Fruit fly (Drosophila melanogaster) whole organism, wandering third instar larva: Measurements from ENCODE around the gene CG32243.
A peak's percentile ranks its signal among the peaks of the same experiment; 100 is the strongest.

Experiments
- Abd-B ChIP-seq: fragments of >200 bp; optimal IDR thresholded peaks from 2 replicates; lab custom pipeline; 2017; ENCODE audit warnings: missing biosample characterization, missing genetic modification characterization
- CG9705 ChIP-seq: fragments of 200-800 bp; sonication (Bioruptor generic); optimal IDR thresholded peaks from 2 replicates; lab custom pipeline; 2018; ENCODE audit warnings: missing biosample characterization, mild to moderate bottlenecking, missing genetic modification characterization
- Dif ChIP-seq: fragments of 200-275, 200-300 bp; sonication (Bioruptor generic); optimal IDR thresholded peaks from 2 replicates; lab custom pipeline; 2018; ENCODE audit warnings: missing biosample characterization, missing genetic modification characterization; ENCODE audit not compliant: partially characterized antibody
- HLH106 ChIP-seq: fragments of 200-800 bp; optimal IDR thresholded peaks from 3 replicates; lab custom pipeline; 2019; ENCODE audit warnings: missing biosample characterization, mild to moderate bottlenecking, missing genetic modification characterization, moderate library complexity
- Hnf4 ChIP-seq: fragments of 200-800 bp; sonication (Bioruptor generic); optimal IDR thresholded peaks from 2 replicates; lab custom pipeline; 2016; ENCODE audit warnings: missing biosample characterization, mild to moderate bottlenecking, missing genetic modification characterization
- Hr78 ChIP-seq: fragments of >200 bp; optimal IDR thresholded peaks from 2 replicates; lab custom pipeline; 2017; ENCODE audit warnings: missing biosample characterization, missing genetic modification characterization
- Hr83 ChIP-seq: fragments of 200-300 bp; sonication (Bioruptor generic); optimal IDR thresholded peaks from 2 replicates; lab custom pipeline; 2016; ENCODE audit warnings: missing biosample characterization, mild to moderate bottlenecking, missing genetic modification characterization, moderate library complexity; ENCODE audit not compliant: poor library complexity, severe bottlenecking
- Jra ChIP-seq: sonication (Bioruptor generic); optimal IDR thresholded peaks from 2 replicates; lab custom pipeline; 2016; ENCODE audit warnings: missing biosample characterization, missing genetic modification characterization
- Mio ChIP-seq: sonication (Bioruptor generic); optimal IDR thresholded peaks from 2 replicates; lab custom pipeline; 2016; ENCODE audit warnings: missing biosample characterization, missing genetic modification characterization
- N ChIP-seq: fragments of >200 bp; optimal IDR thresholded peaks from 2 replicates; lab custom pipeline; 2018; ENCODE audit warnings: missing biosample characterization, missing external identifiers, missing genetic modification characterization
- OdsH ChIP-seq: fragments of 200-800 bp; sonication (Bioruptor generic); optimal IDR thresholded peaks from 2 replicates; lab custom pipeline; 2016; ENCODE audit warnings: missing biosample characterization, mild to moderate bottlenecking, missing genetic modification characterization
- Rel ChIP-seq, 2 experiments: fragments of 200-800 bp; sonication (Bioruptor generic) in 1 of 2; optimal IDR thresholded peaks; 2 replicates in 1 of 2; 3 replicates in 1 of 2; lab custom pipeline; 2016 to 2019; ENCODE audit warnings: mild to moderate bottlenecking in 2 of 2, missing biosample characterization in 2 of 2, missing genetic modification characterization in 2 of 2, moderate library complexity in 1 of 2
- Sp1 ChIP-seq: fragments of 200-800 bp; sonication (Bioruptor generic); optimal IDR thresholded peaks from 3 replicates; lab custom pipeline; 2019; ENCODE audit warnings: missing biosample characterization, mild to moderate bottlenecking, missing genetic modification characterization, moderate library complexity
- Vsx2 ChIP-seq: fragments of 200-300, 225-300 bp; sonication (Bioruptor generic); optimal IDR thresholded peaks from 2 replicates; lab custom pipeline; 2018; ENCODE audit warnings: missing biosample characterization, missing genetic modification characterization; ENCODE audit not compliant: partially characterized antibody
- br ChIP-seq: fragments of 200-800 bp; sonication (Bioruptor generic); optimal IDR thresholded peaks from 2 replicates; lab custom pipeline; 2016; ENCODE audit warnings: missing biosample characterization, missing genetic modification characterization
- brk ChIP-seq: fragments of 200-800 bp; sonication (Bioruptor generic); optimal IDR thresholded peaks from 2 replicates; lab custom pipeline; 2016; ENCODE audit warnings: missing biosample characterization, mild to moderate bottlenecking, missing genetic modification characterization
- dl ChIP-seq, 2 experiments: fragments of 175-275, 200-275 bp in 1 of 2; fragments of 200-275 bp in 1 of 2; sonication (Bioruptor generic); optimal IDR thresholded peaks; lab custom pipeline; 2018; ENCODE audit warnings: mild to moderate bottlenecking in 2 of 2, missing biosample characterization in 2 of 2, missing genetic modification characterization in 2 of 2, moderate library complexity in 2 of 2; ENCODE audit not compliant: partially characterized antibody in 2 of 2, insufficient read depth in 1 of 2
- dmrt93B ChIP-seq: fragments of 200-800 bp; sonication (Bioruptor generic); optimal IDR thresholded peaks from 2 replicates; lab custom pipeline; 2018; ENCODE audit warnings: missing biosample characterization, mild to moderate bottlenecking, missing genetic modification characterization
- dsf ChIP-seq: sonication (Bioruptor generic); optimal IDR thresholded peaks from 2 replicates; lab custom pipeline; 2016; ENCODE audit warnings: missing biosample characterization, missing genetic modification characterization, borderline replicate concordance
- ey ChIP-seq: fragments of 200-800 bp; sonication (Bioruptor generic); optimal IDR thresholded peaks from 2 replicates; lab custom pipeline; 2016; ENCODE audit warnings: missing biosample characterization, missing genetic modification characterization
- foxo ChIP-seq, 2 experiments: fragments of 200-800 bp; sonication (Bioruptor generic); optimal IDR thresholded peaks; 2 replicates in 1 of 2; 3 replicates in 1 of 2; lab custom pipeline; 2016 to 2017; ENCODE audit warnings: missing biosample characterization in 2 of 2, missing genetic modification characterization in 2 of 2
- fru ChIP-seq: fragments of 200-800 bp; sonication (Bioruptor generic); optimal IDR thresholded peaks from 3 replicates; lab custom pipeline; 2016; ENCODE audit warnings: missing biosample characterization, mild to moderate bottlenecking, missing genetic modification characterization
- h ChIP-seq: fragments of 200-800 bp; sonication (Bioruptor generic); optimal IDR thresholded peaks from 3 replicates; lab custom pipeline; 2016; ENCODE audit warnings: missing biosample characterization, mild to moderate bottlenecking, missing genetic modification characterization
- jim ChIP-seq: fragments of 175-275, 200-325 bp; sonication (Bioruptor generic); optimal IDR thresholded peaks from 2 replicates; lab custom pipeline; 2016; ENCODE audit warnings: missing biosample characterization, mild to moderate bottlenecking, missing genetic modification characterization
- pan ChIP-seq: fragments of >200 bp; optimal IDR thresholded peaks from 2 replicates; lab custom pipeline; 2017
- psq ChIP-seq: fragments of 200-800 bp; sonication (Bioruptor generic); optimal IDR thresholded peaks from 3 replicates; lab custom pipeline; 2017; ENCODE audit warnings: missing biosample characterization, mild to moderate bottlenecking, missing genetic modification characterization, moderate library complexity
- rgr ChIP-seq: fragments of 200-800 bp; sonication (Bioruptor generic); optimal IDR thresholded peaks from 3 replicates; lab custom pipeline; 2016; ENCODE audit warnings: missing biosample characterization, mild to moderate bottlenecking, missing genetic modification characterization
- sage ChIP-seq: fragments of 200-800 bp; sonication (Bioruptor generic); optimal IDR thresholded peaks from 2 replicates; lab custom pipeline; 2016; ENCODE audit warnings: missing biosample characterization, mild to moderate bottlenecking, missing genetic modification characterization
- sv ChIP-seq: fragments of 200-800 bp; sonication (Bioruptor generic); optimal IDR thresholded peaks from 3 replicates; lab custom pipeline; 2016; ENCODE audit warnings: missing biosample characterization, missing genetic modification characterization
- tai ChIP-seq: sonication (Bioruptor generic); optimal IDR thresholded peaks from 2 replicates; lab custom pipeline; 2016; ENCODE audit warnings: missing biosample characterization, missing genetic modification characterization
- usp ChIP-seq: fragments of >200 bp; optimal IDR thresholded peaks from 2 replicates; lab custom pipeline; 2017; ENCODE audit warnings: missing biosample characterization, missing genetic modification characterization
- woc ChIP-seq: sonication (Bioruptor generic); optimal IDR thresholded peaks from 2 replicates; lab custom pipeline; 2016; ENCODE audit warnings: missing biosample characterization, mild to moderate bottlenecking, missing genetic modification characterization

CG32243 gene

DNA sequence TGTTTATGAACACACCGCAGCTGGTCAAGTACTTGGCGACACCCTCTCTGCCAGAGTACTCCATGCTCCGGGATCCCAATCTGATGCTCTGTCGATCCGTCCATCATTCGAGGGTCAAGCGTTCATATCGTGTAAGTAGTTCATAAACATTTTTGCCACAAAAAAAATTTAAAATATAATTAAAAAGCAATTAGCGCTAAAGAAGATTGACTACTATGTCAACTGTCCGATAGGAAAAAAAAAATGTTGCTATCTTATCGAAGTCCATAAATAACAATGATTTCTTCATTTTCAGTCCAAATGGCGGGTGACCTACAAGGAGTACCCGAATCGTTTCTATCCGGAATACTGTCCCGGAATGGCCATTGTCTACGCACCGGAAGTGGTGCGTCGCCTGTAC is 10.8 kb upstream of the CG32243 start:
- TF ChIP-seq Hr78 (GFP tag; lab: Kevin White, UChicago) (no peak), Jra (GFP tag; lab: Kevin White, UChicago) (no peak), usp (no peak), N (no peak)

- TF ChIP-seq br (GFP tag; lab: Kevin White, UChicago) (no peak), OdsH (no peak), h (GFP tag; lab: Kevin White, UChicago) (no peak), jim (GFP tag; lab: Kevin White, UChicago) (no peak), dl (GFP tag; optimal IDR thresholded peaks at IDR 0.05; lab: Kevin White, UChicago; ENCODE audit: insufficient read depth in 1 of 2, partially characterized antibody in 2 of 2) (no peak), Rel (GFP tag; optimal IDR thresholded peaks at IDR 0.05; lab: Kevin White, UChicago) (no peak), Rel (tag; optimal IDR thresholded peaks at IDR 0.05; lab: Kevin White, UChicago) (peak; percentile 51), ey (no peak)
Observed at dm6 chr3L:4550153-4550802, 9.2 kb upstream of the CG32243 start.

- TF ChIP-seq Rel (GFP tag; optimal IDR thresholded peaks at IDR 0.05; lab: Kevin White, UChicago) (no peak), Rel (tag; optimal IDR thresholded peaks at IDR 0.05; lab: Kevin White, UChicago) (peak; percentile 54), dsf (GFP tag; lab: Kevin White, UChicago) (no peak)
Observed at dm6 chr3L:4549341-4549740, 8.3 kb upstream of the CG32243 start.

- TF ChIP-seq dmrt93B (no peak), Hr83 (GFP tag; lab: Kevin White, UChicago) (no peak), pan (lab: Kevin White, UChicago) (no peak), Vsx2 (GFP tag; lab: Kevin White, UChicago) (no peak), ey (no peak), Rel (GFP tag; optimal IDR thresholded peaks at IDR 0.05; lab: Kevin White, UChicago) (no peak), Rel (tag; optimal IDR thresholded peaks at IDR 0.05; lab: Kevin White, UChicago) (no peak), tai (GFP tag; lab: Kevin White, UChicago) (no peak), N (no peak), Dif (GFP tag; lab: Kevin White, UChicago) (no peak), fru (no peak), HLH106 (no peak), CG9705 (GFP tag; lab: Kevin White, UChicago) (no peak), Hr78 (GFP tag; lab: Kevin White, UChicago) (no peak), psq (no peak)
Observed at dm6 chr3L:4548380-4548779, 7.3 kb upstream of the CG32243 start.

- TF ChIP-seq brk (GFP tag; lab: Kevin White, UChicago) = peak; percentile 54
- TF ChIP-seq h (GFP tag; lab: Kevin White, UChicago) = peak; percentile 68
- TF ChIP-seq psq = peak; percentile 66
- TF ChIP-seq tai (GFP tag; lab: Kevin White, UChicago) = peak; percentile 44
- peak; percentile 67 for TF ChIP-seq HLH106
- peak in 1 of 2 experiments; percentile 64 for TF ChIP-seq foxo (GFP tag; optimal IDR thresholded peaks at IDR 0.05; lab: Kevin White, UChicago)
- TF ChIP-seq dmrt93B = peak; percentile 29
- no peak for TF ChIP-seq pan (lab: Kevin White, UChicago)
- peak; percentile 54 for TF ChIP-seq br (GFP tag; lab: Kevin White, UChicago)
- TF ChIP-seq ey = peak; percentile 67
- no peak for TF ChIP-seq N
- peak; percentile 53 for TF ChIP-seq Hnf4 (GFP tag; lab: Kevin White, UChicago)
- no peak for TF ChIP-seq dl (GFP tag; optimal IDR thresholded peaks at IDR 0.05; lab: Kevin White, UChicago; ENCODE audit: insufficient read depth in 1 of 2, partially characterized antibody in 2 of 2)
- TF ChIP-seq Abd-B (GFP tag; lab: Kevin White, UChicago) = no peak
- peak; percentile 76 for TF ChIP-seq OdsH
- TF ChIP-seq Rel (GFP tag; optimal IDR thresholded peaks at IDR 0.05; lab: Kevin White, UChicago) = peak; percentile 29
- TF ChIP-seq Rel (tag; optimal IDR thresholded peaks at IDR 0.05; lab: Kevin White, UChicago) = no peak
- peak; percentile 67 for TF ChIP-seq Sp1 (GFP tag; lab: Kevin White, UChicago)
- TF ChIP-seq CG9705 (GFP tag; lab: Kevin White, UChicago) = no peak
- peak; percentile 65 for TF ChIP-seq fru
- TF ChIP-seq rgr (GFP tag; lab: Kevin White, UChicago) = peak; percentile 67
- TF ChIP-seq Mio (GFP tag; lab: Kevin White, UChicago) = no peak
- TF ChIP-seq sage = no peak
- peak; percentile 22 for TF ChIP-seq woc
- peak; percentile 20 for TF ChIP-seq sv (GFP tag; lab: Kevin White, UChicago)
Observed at dm6 chr3L:4546650-4547049, 5.6 kb upstream of the CG32243 start.
